Fruit fly (Drosophila melanogaster): ENCODE data around the gene CG5877.

The CG5877 gene

dm6 chrX:15313829-15314324 lies 21.0 kb downstream of the CG5877 start:
- TF ChIP-seq bigmax (GFP tag; optimal IDR thresholded peaks at IDR 0.05), result no peak
- peak; percentile 59 for TF ChIP-seq Drgx (GFP tag; IDR thresholded peaks at IDR 0.05)

- TF ChIP-seq C15 (GFP tag; IDR thresholded peaks at IDR 0.05) (no peak), CG17385 (GFP tag; optimal IDR thresholded peaks at IDR 0.05) (no peak), Scr (GFP tag; IDR thresholded peaks at IDR 0.05; ENCODE audit: partially characterized antibody) (peak; percentile 92), CG14860 (GFP tag; IDR thresholded peaks at IDR 0.05; ENCODE audit: partially characterized antibody) (peak; percentile 94), pum (GFP tag; optimal IDR thresholded peaks at IDR 0.05) (no peak), CG7357 (GFP tag; IDR thresholded peaks at IDR 0.05) (no peak), amos (GFP tag; IDR thresholded peaks at IDR 0.05; ENCODE audit: partially characterized antibody) (peak; percentile 98), D19A (tag; optimal IDR thresholded peaks at IDR 0.05) (no peak), CG11456 (GFP tag; IDR thresholded peaks at IDR 0.05) (0 out of 3 replicates have a peak, but pooled peaks have one; percentile 57), CG14014 (GFP tag; IDR thresholded peaks at IDR 0.05) (peak; percentile 13; the same call in 1 of the 2 replicates), pb (GFP tag; optimal IDR thresholded peaks at IDR 0.05) (no peak), mam (GFP tag; optimal IDR thresholded peaks at IDR 0.05) (peak; percentile 64), CG12071 (GFP tag; optimal IDR thresholded peaks at IDR 0.05) (peak; percentile 14), HLH4C (GFP tag; IDR thresholded peaks at IDR 0.05; ENCODE audit: partially characterized antibody) (peak; percentile 94), zen2 (GFP tag; IDR thresholded peaks at IDR 0.05; ENCODE audit: partially characterized antibody) (peak; percentile 96), CG4617 (GFP tag; optimal IDR thresholded peaks at IDR 0.05; ENCODE audit: borderline replicate concordance) (peak; percentile 27), CG7786 (GFP tag; optimal IDR thresholded peaks at IDR 0.05) (peak; percentile 6), kni (GFP tag; optimal IDR thresholded peaks at IDR 0.05) (no peak), slbo (GFP tag; IDR thresholded peaks at IDR 0.05) (peak; percentile 63), CG13123 (GFP tag; optimal IDR thresholded peaks at IDR 0.05) (no peak), CG43689 (GFP tag; IDR thresholded peaks at IDR 0.05) (no peak), Six4 (GFP tag; optimal IDR thresholded peaks at IDR 0.05) (no peak), sna (GFP tag; IDR thresholded peaks at IDR 0.05; ENCODE audit: partially characterized antibody) (peak; percentile 86), CTCF (GFP tag; optimal IDR thresholded peaks at IDR 0.05) (no peak), CG5953 (GFP tag; IDR thresholded peaks at IDR 0.05) (no peak), usp (GFP tag; optimal IDR thresholded peaks at IDR 0.05) (no peak), pfk (GFP tag; optimal IDR thresholded peaks at IDR 0.05) (no peak), ems (GFP tag; optimal IDR thresholded peaks at IDR 0.05) (no peak), Nf-YA (GFP tag; IDR thresholded peaks at IDR 0.05) (no peak), al (GFP tag; IDR thresholded peaks at IDR 0.05) (peak; percentile 21; the same call in 1 of the 2 replicates), CG11093 (GFP tag; IDR thresholded peaks at IDR 0.05) (no peak), YL-1 (GFP tag; optimal IDR thresholded peaks at IDR 0.05) (peak; percentile 51), ato (GFP tag; IDR thresholded peaks at IDR 0.05; ENCODE audit: partially characterized antibody) (peak; percentile 97), cg (GFP tag; optimal IDR thresholded peaks at IDR 0.05) (no peak), Atf3 (GFP tag; optimal IDR thresholded peaks at IDR 0.05) (no peak), CG10366 (GFP tag; IDR thresholded peaks at IDR 0.05) (no peak), cwo (GFP tag; optimal IDR thresholded peaks at IDR 0.05) (no peak), CG16815 (GFP tag; optimal IDR thresholded peaks at IDR 0.05) (no peak), CG31441 (GFP tag; IDR thresholded peaks at IDR 0.05) (peak; percentile 59), Usf (GFP tag; optimal IDR thresholded peaks at IDR 0.05) (no peak), dati (GFP tag; IDR thresholded peaks at IDR 0.05) (no peak), CG17328 (GFP tag; IDR thresholded peaks at IDR 0.05) (no peak), ac (GFP tag; optimal IDR thresholded peaks at IDR 0.05) (no peak), fd96Cb (tag; optimal IDR thresholded peaks at IDR 0.05) (no peak), nmo (GFP tag; optimal IDR thresholded peaks at IDR 0.05) (peak; percentile 43), CG8765 (GFP tag; IDR thresholded peaks at IDR 0.05) (peak; percentile 41; the same call in 1 of the 2 replicates), CG15269 (tag; optimal IDR thresholded peaks at IDR 0.05) (no peak), CG12391 (tag; optimal IDR thresholded peaks at IDR 0.05) (no peak)
Measured at dm6 chrX:15319290-15319689, 26.5 kb downstream of the CG5877 start, which contains the start of gene Top1. TSS of gene Top1 (plus strand) at chrX:15319479.

All from whole organism, embryonic.